Fruit fly (Drosophila melanogaster) whole organism, embryonic: ENCODE results near the gene MtnD.
A peak's percentile ranks its signal among the peaks of the same experiment; 100 is the strongest.

Experiments
- B-H1 ChIP-seq: fragments of 200-800 bp; sonication (Bioruptor generic); IDR thresholded peaks from 3 replicates; pipeline ENCODE4 v1.3.6; 2022; ENCODE audit warnings: missing biosample characterization, missing genetic modification characterization
- Bteb2 ChIP-seq: fragments of 200-800 bp; sonication (Bioruptor generic); optimal IDR thresholded peaks from 2 replicates; lab custom pipeline; 2016; ENCODE audit warnings: missing biosample characterization, missing genetic modification characterization
- CG10543 ChIP-seq: fragments of 200-800 bp; sonication (Bioruptor generic); optimal IDR thresholded peaks from 3 replicates; lab custom pipeline; 2017; ENCODE audit warnings: missing biosample characterization, mild to moderate bottlenecking, missing genetic modification characterization, moderate library complexity
- CG12071 ChIP-seq: fragments of 200-800 bp; sonication (Bioruptor generic); optimal IDR thresholded peaks from 3 replicates; lab custom pipeline; 2018; ENCODE audit warnings: missing biosample characterization, mild to moderate bottlenecking, missing genetic modification characterization
- CG12769 ChIP-seq: fragments of 200-800 bp; sonication (Bioruptor generic); optimal IDR thresholded peaks from 2 replicates; lab custom pipeline; 2019; ENCODE audit warnings: missing biosample characterization, mild to moderate bottlenecking, missing genetic modification characterization, moderate library complexity
- CG13287 ChIP-seq: fragments of 200-800 bp; sonication (Bioruptor generic); IDR thresholded peaks from 2 replicates; pipeline ENCODE4 v1.3.6; 2022; ENCODE audit warnings: missing biosample characterization, missing genetic modification characterization; ENCODE audit not compliant: partially characterized antibody
- CG13424 ChIP-seq: fragments of 200-800 bp; sonication (Bioruptor generic); optimal IDR thresholded peaks from 2 replicates; lab custom pipeline; 2019; ENCODE audit warnings: missing biosample characterization, mild to moderate bottlenecking, missing genetic modification characterization, moderate library complexity
- CG14667 ChIP-seq: fragments of 200-800 bp; sonication (Bioruptor generic); IDR thresholded peaks from 2 replicates; pipeline ENCODE4 v1.3.6; 2022; ENCODE audit warnings: missing biosample characterization, missing genetic modification characterization
- CG15601 ChIP-seq: fragments of 200-800 bp; sonication (Bioruptor generic); optimal IDR thresholded peaks from 3 replicates; lab custom pipeline; 2019; ENCODE audit warnings: missing biosample characterization, mild to moderate bottlenecking, missing genetic modification characterization, moderate library complexity
- CG1603 ChIP-seq: fragments of 200-800 bp; sonication (Bioruptor generic); optimal IDR thresholded peaks from 2 replicates; lab custom pipeline; 2019; ENCODE audit warnings: missing biosample characterization, mild to moderate bottlenecking, missing genetic modification characterization, moderate library complexity
- CG17186 ChIP-seq: fragments of 200-800 bp; sonication (Bioruptor generic); optimal IDR thresholded peaks from 3 replicates; lab custom pipeline; 2017; ENCODE audit warnings: missing biosample characterization, missing genetic modification reagents, missing genetic modification characterization
- CG18476 ChIP-seq: fragments of 200-800 bp; sonication (Bioruptor generic); optimal IDR thresholded peaks from 2 replicates; lab custom pipeline; 2016; ENCODE audit warnings: missing biosample characterization, mild to moderate bottlenecking, missing genetic modification characterization
- CG18599 ChIP-seq: fragments of 200-800 bp; sonication (Bioruptor generic); optimal IDR thresholded peaks from 3 replicates; lab custom pipeline; 2017; ENCODE audit warnings: missing biosample characterization, missing genetic modification characterization, mild to moderate bottlenecking, moderate library complexity, missing genetic modification reagents
- CG18764 ChIP-seq: fragments of 200-800 bp; sonication (Bioruptor generic); optimal IDR thresholded peaks from 3 replicates; lab custom pipeline; 2016; ENCODE audit warnings: missing biosample characterization, missing genetic modification characterization
- CG34224 ChIP-seq: fragments of 200-800 bp; sonication (Bioruptor generic); IDR thresholded peaks from 3 replicates; pipeline ENCODE4 v1.3.6; 2022; ENCODE audit warnings: missing biosample characterization, missing genetic modification characterization; ENCODE audit not compliant: partially characterized antibody
- CG6254 ChIP-seq: fragments of 200-800 bp; sonication (Bioruptor generic); optimal IDR thresholded peaks from 3 replicates; lab custom pipeline; 2017; ENCODE audit warnings: mild to moderate bottlenecking, missing biosample characterization, missing genetic modification reagents, missing genetic modification characterization
- CG9797 ChIP-seq: fragments of 200-800 bp; sonication (Bioruptor generic); optimal IDR thresholded peaks from 3 replicates; lab custom pipeline; 2018; ENCODE audit warnings: missing biosample characterization, mild to moderate bottlenecking, missing genetic modification characterization
- CG9876 ChIP-seq: fragments of 200-800 bp; sonication (Bioruptor generic); optimal IDR thresholded peaks from 2 replicates; lab custom pipeline; 2016; ENCODE audit warnings: missing biosample characterization, missing genetic modification characterization
- CoRest ChIP-seq: fragments of 200-800 bp; sonication (Bioruptor generic); optimal IDR thresholded peaks from 3 replicates; lab custom pipeline; 2018; ENCODE audit warnings: missing biosample characterization, mild to moderate bottlenecking, missing genetic modification characterization, moderate library complexity
- CrebB ChIP-seq: fragments of 200-800 bp; sonication (Bioruptor generic); optimal IDR thresholded peaks from 3 replicates; lab custom pipeline; 2018; ENCODE audit warnings: missing biosample characterization, mild to moderate bottlenecking, missing genetic modification characterization
- D19B ChIP-seq: fragments of 200-800 bp; sonication (Bioruptor generic); optimal IDR thresholded peaks from 2 replicates; lab custom pipeline; 2017; ENCODE audit warnings: missing biosample characterization, mild to moderate bottlenecking, missing genetic modification characterization
- Dfd ChIP-seq, 2 experiments: fragments of >200 bp; optimal IDR thresholded peaks; 2 replicates each; lab custom pipeline; 2017; ENCODE audit warnings: missing biosample characterization in 2 of 2, missing genetic modification characterization in 2 of 2
- Doc3 ChIP-seq: fragments of 200-800 bp; sonication (Bioruptor generic); IDR thresholded peaks from 3 replicates; pipeline ENCODE4 v1.3.6; 2022; ENCODE audit warnings: missing biosample characterization, missing genetic modification characterization; ENCODE audit not compliant: partially characterized antibody
- Ets97D ChIP-seq: fragments of 200-800 bp; sonication (Bioruptor generic); optimal IDR thresholded peaks from 3 replicates; lab custom pipeline; 2016; ENCODE audit warnings: missing biosample characterization, missing genetic modification characterization
- Gsc ChIP-seq: fragments of 200-800 bp; sonication (Bioruptor generic); IDR thresholded peaks from 2 replicates; pipeline ENCODE4 v1.3.6; 2022; ENCODE audit warnings: missing biosample characterization, missing genetic modification characterization
- Hr51 ChIP-seq, 2 experiments: fragments of 200-800 bp; sonication (Bioruptor generic); optimal IDR thresholded peaks; 2 replicates in 1 of 2; 3 replicates in 1 of 2; lab custom pipeline; 2016 to 2018; ENCODE audit warnings: missing biosample characterization in 2 of 2, missing genetic modification characterization in 2 of 2, mild to moderate bottlenecking in 1 of 2, moderate library complexity in 1 of 2
- NC2β ChIP-seq: fragments of 200-800 bp; sonication (Bioruptor generic); optimal IDR thresholded peaks from 2 replicates; lab custom pipeline; 2016; ENCODE audit warnings: missing biosample characterization, missing genetic modification characterization
- Sin3A ChIP-seq: fragments of >200 bp; optimal IDR thresholded peaks from 2 replicates; lab custom pipeline; 2018
- ac ChIP-seq: fragments of 200-800 bp; sonication (Bioruptor generic); optimal IDR thresholded peaks from 3 replicates; lab custom pipeline; 2017; ENCODE audit warnings: missing biosample characterization, mild to moderate bottlenecking, missing genetic modification characterization
- ara ChIP-seq: fragments of 200-800 bp; sonication (Bioruptor generic); IDR thresholded peaks from 2 replicates; pipeline ENCODE4 v1.3.6; 2022; ENCODE audit warnings: missing biosample characterization, missing genetic modification characterization
- caup ChIP-seq: fragments of 200-800 bp; sonication (Bioruptor generic); optimal IDR thresholded peaks from 3 replicates; lab custom pipeline; 2017; ENCODE audit warnings: missing biosample characterization, mild to moderate bottlenecking, missing genetic modification characterization, moderate library complexity; ENCODE audit not compliant: severe bottlenecking
- dati ChIP-seq: fragments of 200-800 bp; sonication (Bioruptor generic); IDR thresholded peaks from 2 replicates; pipeline ENCODE4 v1.3.6; 2022; ENCODE audit warnings: missing biosample characterization, missing genetic modification characterization
- emc ChIP-seq: fragments of 200-800 bp; sonication (Bioruptor generic); optimal IDR thresholded peaks from 2 replicates; lab custom pipeline; 2016; ENCODE audit warnings: missing biosample characterization, missing genetic modification characterization
- fd64A ChIP-seq: fragments of 200-800 bp; sonication (Bioruptor generic); optimal IDR thresholded peaks from 3 replicates; lab custom pipeline; 2018; ENCODE audit warnings: missing biosample characterization, mild to moderate bottlenecking, missing genetic modification characterization
- gsb ChIP-seq: fragments of 200-800 bp; sonication (Bioruptor generic); IDR thresholded peaks from 2 replicates; pipeline ENCODE4 v1.3.6; 2022; ENCODE audit warnings: missing biosample characterization, missing genetic modification characterization
- gsb-n ChIP-seq: fragments of 200-800 bp; sonication (Bioruptor generic); optimal IDR thresholded peaks from 3 replicates; lab custom pipeline; 2018; ENCODE audit warnings: missing biosample characterization, mild to moderate bottlenecking, missing genetic modification characterization
- h ChIP-seq: fragments of >200 bp; optimal IDR thresholded peaks from 2 replicates; lab custom pipeline; 2017
- ken ChIP-seq: fragments of 200-800 bp; sonication (Bioruptor generic); IDR thresholded peaks from 3 replicates; pipeline ENCODE4 v1.3.6; 2022; ENCODE audit warnings: missing biosample characterization, missing genetic modification characterization
- lov ChIP-seq, 2 experiments: fragments of 200-800 bp in 1 of 2; fragments of >200 bp in 1 of 2; sonication (Bioruptor generic) in 1 of 2; IDR thresholded peaks in 1 of 2; optimal IDR thresholded peaks in 1 of 2; 2 replicates in 1 of 2; 3 replicates in 1 of 2; pipeline versions ENCODE4 v1.3.6 to Lab custom; 2017 to 2022; ENCODE audit warnings: missing biosample characterization in 1 of 2, missing genetic modification characterization in 1 of 2
- nmo ChIP-seq: fragments of 200-800 bp; sonication (Bioruptor generic); optimal IDR thresholded peaks from 2 replicates; lab custom pipeline; 2018; ENCODE audit warnings: missing biosample characterization, mild to moderate bottlenecking, missing genetic modification characterization, moderate library complexity
- otp ChIP-seq: fragments of 200-800 bp; sonication (Bioruptor generic); IDR thresholded peaks from 3 replicates; pipeline ENCODE4, ENCODE4 v1.3.6; 2022; ENCODE audit warnings: missing biosample characterization, missing genetic modification characterization
- pfk ChIP-seq: fragments of 200-800 bp; sonication (Bioruptor generic); optimal IDR thresholded peaks from 2 replicates; lab custom pipeline; 2018; ENCODE audit warnings: missing biosample characterization, mild to moderate bottlenecking, missing genetic modification characterization, moderate library complexity
- sens ChIP-seq: fragments of 200-800 bp; sonication (Bioruptor generic); peaks from one replicate; lab custom pipeline; 2016; ENCODE audit warnings: missing biosample characterization, missing genetic modification characterization
- seq ChIP-seq: fragments of 200-800 bp; sonication (Bioruptor generic); IDR thresholded peaks from 2 replicates; pipeline ENCODE4 v1.3.6; 2022; ENCODE audit warnings: missing biosample characterization, missing genetic modification characterization
- shn ChIP-seq: fragments of 200-800 bp; sonication (Bioruptor generic); optimal IDR thresholded peaks from 3 replicates; lab custom pipeline; 2016; ENCODE audit warnings: missing biosample characterization, missing genetic modification characterization
- sna ChIP-seq: fragments of 200-800 bp; sonication (Bioruptor generic); IDR thresholded peaks from 2 replicates; pipeline ENCODE4 v1.3.6; 2022; ENCODE audit warnings: missing biosample characterization, missing genetic modification characterization; ENCODE audit not compliant: partially characterized antibody
- sr ChIP-seq: fragments of 200-800 bp; sonication (Bioruptor generic); IDR thresholded peaks from 3 replicates; pipeline ENCODE4 v1.3.6; 2022; ENCODE audit warnings: missing biosample characterization, missing genetic modification characterization
- tin ChIP-seq: fragments of 200-800 bp; sonication (Bioruptor generic); optimal IDR thresholded peaks from 3 replicates; lab custom pipeline; 2016; ENCODE audit warnings: missing biosample characterization, missing genetic modification characterization
- tll ChIP-seq, 2 experiments: fragments of 200-800 bp in 1 of 2; fragments of >200 bp in 1 of 2; sonication (Bioruptor generic) in 1 of 2; optimal IDR thresholded peaks; 2 replicates each; lab custom pipeline; 2017 to 2019; ENCODE audit warnings: missing biosample characterization in 2 of 2, missing genetic modification characterization in 2 of 2, mild to moderate bottlenecking in 1 of 2, moderate library complexity in 1 of 2

MtnD gene

dm6 chr3R:20560668-20561226 is 26.0 kb downstream of the MtnD start, which contains the start of gene CG5191 (continued):
- no peak for TF ChIP-seq CG9876 (GFP tag; lab: Kevin White, UChicago)
- TF ChIP-seq CG10543 (GFP tag; lab: Kevin White, UChicago), result peak; percentile 12
- no peak for TF ChIP-seq Bteb2
- no peak for TF ChIP-seq D19B (GFP tag; lab: Kevin White, UChicago)
- no peak for TF ChIP-seq CG18764 (GFP tag; lab: Kevin White, UChicago)
- peak; percentile 41 for TF ChIP-seq sens (GFP tag; lab: Kevin White, UChicago)
- no peak for TF ChIP-seq Dfd (GFP tag; optimal IDR thresholded peaks at IDR 0.05; lab: Kevin White, UChicago)
- peak; percentile 11 for TF ChIP-seq CG1603 (tag; lab: Kevin White, UChicago)
- TF ChIP-seq tin (GFP tag; lab: Kevin White, UChicago), result no peak
- TF ChIP-seq CG15601 (tag; lab: Kevin White, UChicago), result no peak
- no peak for TF ChIP-seq dati (GFP tag; lab: Robert Waterston, UW)
- TF ChIP-seq CG9797 (GFP tag; lab: Kevin White, UChicago), result peak; percentile 29
- TF ChIP-seq Ets97D, result no peak
- no peak for TF ChIP-seq emc (GFP tag; lab: Kevin White, UChicago)
- no peak for TF ChIP-seq Gsc (GFP tag; lab: Robert Waterston, UW)
- no peak for TF ChIP-seq shn (GFP tag; lab: Kevin White, UChicago)
- 0 out of 3 replicates have a peak, but pooled peaks have one; percentile 7 for TF ChIP-seq sr (GFP tag; lab: Robert Waterston, UW)
- peak; percentile 13 for TF ChIP-seq ac (GFP tag; lab: Kevin White, UChicago)
- TF ChIP-seq sna, result peak; percentile 51; the same call in 1 of the 2 replicates
- TF ChIP-seq Hr51 (GFP tag; optimal IDR thresholded peaks at IDR 0.05; lab: Kevin White, UChicago), result peak in 1 of 2 experiments; percentile 12
- TF ChIP-seq Sin3A, result no peak
- TF ChIP-seq CG6254, result no peak
- peak; percentile 30 for TF ChIP-seq fd64A (GFP tag; lab: Kevin White, UChicago)
- TF ChIP-seq CoRest, result peak; percentile 13
- TF ChIP-seq nmo (GFP tag; lab: Kevin White, UChicago), result no peak
- TF ChIP-seq tll (GFP tag; optimal IDR thresholded peaks at IDR 0.05; lab: Kevin White, UChicago), result no peak
- TF ChIP-seq seq (GFP tag; lab: Robert Waterston, UW), result peak; percentile 21; the same call in 1 of the 2 replicates
- peak; percentile 12 for TF ChIP-seq CG12769 (tag; lab: Kevin White, UChicago)
- TF ChIP-seq CG13287 (GFP tag; lab: Robert Waterston, UW), result no peak; the same call in none of the 2 replicates
- TF ChIP-seq CG14667 (GFP tag; lab: Robert Waterston, UW), result no peak
- TF ChIP-seq caup (GFP tag; lab: Kevin White, UChicago), result no peak
- TF ChIP-seq gsb, result no peak
- TF ChIP-seq lov (optimal IDR thresholded peaks at IDR 0.05; lab: Kevin White, UChicago), result no peak
- TF ChIP-seq lov (GFP tag; IDR thresholded peaks at IDR 0.05; lab: Robert Waterston, UW), result 0 out of 3 replicates have a peak, but pooled peaks have one; percentile 52
- 0 out of 3 replicates have a peak, but pooled peaks have one; percentile 20 for TF ChIP-seq CG34224
- TF ChIP-seq CrebB, result no peak
- TF ChIP-seq ara (GFP tag; lab: Robert Waterston, UW), result 0 out of 2 replicates have a peak, but pooled peaks have one; percentile 12
- no peak for TF ChIP-seq gsb-n (tag; lab: Kevin White, UChicago)
- no peak for TF ChIP-seq CG12071 (GFP tag; lab: Kevin White, UChicago)
- no peak for TF ChIP-seq pfk
- peak; percentile 56; the same call in 1 of the 3 replicates for TF ChIP-seq otp (GFP tag; lab: Robert Waterston, UW)
- TF ChIP-seq CG18476, result no peak
- no peak for TF ChIP-seq CG13424 (tag; lab: Kevin White, UChicago)
- TF ChIP-seq ken, result no peak
- TF ChIP-seq B-H1 (GFP tag; lab: Robert Waterston, UW), result 0 out of 3 replicates have a peak, but pooled peaks have one; percentile 6
- TF ChIP-seq CG18599, result no peak
- TF ChIP-seq CG17186 (GFP tag; lab: Kevin White, UChicago), result no peak
- no peak for TF ChIP-seq h (lab: Kevin White, UChicago)
- no peak for TF ChIP-seq Doc3 (GFP tag; lab: Robert Waterston, UW)
- no peak for TF ChIP-seq NC2β (GFP tag; lab: Kevin White, UChicago)
